Fruit fly (Drosophila melanogaster) whole organism, adult: ENCODE measurements around the gene brwl.

Source experiments
- CG11617 ChIP-seq: fragments of 200-800 bp; sonication (Bioruptor generic); optimal IDR thresholded peaks from 2 replicates; lab custom pipeline; 2017; ENCODE audit warnings: mild to moderate bottlenecking, missing biosample characterization, missing genetic modification reagents, missing genetic modification characterization
- CG12768 ChIP-seq: fragments of 200-800 bp; sonication (Bioruptor generic); optimal IDR thresholded peaks from 2 replicates; lab custom pipeline; 2017; ENCODE audit warnings: missing biosample characterization, missing genetic modification characterization, mild to moderate bottlenecking, moderate library complexity, missing genetic modification reagents
- CG1620 ChIP-seq: fragments of 200-800 bp; sonication (Bioruptor generic); optimal IDR thresholded peaks from 2 replicates; lab custom pipeline; 2016; ENCODE audit warnings: missing biosample characterization, missing genetic modification characterization
- CG5204 ChIP-seq: fragments of 200-800 bp; sonication (Bioruptor generic); optimal IDR thresholded peaks from 2 replicates; lab custom pipeline; 2016; ENCODE audit warnings: missing biosample characterization, missing genetic modification characterization
- CG7045 ChIP-seq: fragments of 200-800 bp; sonication (Bioruptor generic); optimal IDR thresholded peaks from 2 replicates; lab custom pipeline; 2017; ENCODE audit warnings: missing biosample characterization, mild to moderate bottlenecking, missing genetic modification characterization
- Hr96 ChIP-seq: fragments of 200-800 bp; sonication (Bioruptor generic); optimal IDR thresholded peaks from 2 replicates; lab custom pipeline; 2016; ENCODE audit warnings: missing biosample characterization, missing genetic modification characterization
- Mnt ChIP-seq: fragments of 200-800 bp; sonication (Bioruptor generic); optimal IDR thresholded peaks from 2 replicates; lab custom pipeline; 2016; ENCODE audit warnings: missing biosample characterization, mild to moderate bottlenecking, missing genetic modification characterization
- cic ChIP-seq: fragments of 200-800 bp; sonication (Bioruptor generic); optimal IDR thresholded peaks from 2 replicates; lab custom pipeline; 2017; ENCODE audit warnings: missing biosample characterization, mild to moderate bottlenecking, missing genetic modification characterization, moderate library complexity
- cnc ChIP-seq, 2 experiments: fragments of >200 bp; optimal IDR thresholded peaks; 2 replicates each; lab custom pipeline; 2017
- kay ChIP-seq: fragments of 200-800 bp; sonication (Bioruptor generic); peaks from one replicate; lab custom pipeline; 2016; ENCODE audit warnings: missing biosample characterization, missing genetic modification characterization, borderline replicate concordance
- ovo ChIP-seq: fragments of 200-800 bp; sonication (Bioruptor generic); optimal IDR thresholded peaks from 2 replicates; lab custom pipeline; 2016; ENCODE audit warnings: missing biosample characterization, missing genetic modification characterization
- toe ChIP-seq: fragments of 200-800 bp; sonication (Bioruptor generic); optimal IDR thresholded peaks from 2 replicates; lab custom pipeline; 2016; ENCODE audit warnings: missing biosample characterization, missing genetic modification characterization

- no peak for TF ChIP-seq toe
- TF ChIP-seq kay (GFP tag; lab: Kevin White, UChicago) = peak; percentile 84
- TF ChIP-seq cnc (optimal IDR thresholded peaks at IDR 0.05; lab: Kevin White, UChicago) = no peak
- no peak for TF ChIP-seq Hr96
- no peak for TF ChIP-seq cic (GFP tag; lab: Kevin White, UChicago)
- TF ChIP-seq CG5204 = no peak
- no peak for TF ChIP-seq ovo (GFP tag; lab: Kevin White, UChicago)
- no peak for TF ChIP-seq Mnt (GFP tag; lab: Kevin White, UChicago)
- no peak for TF ChIP-seq CG12768 (GFP tag; lab: Kevin White, UChicago)
- TF ChIP-seq CG7045 (GFP tag; lab: Kevin White, UChicago) = no peak
- no peak for TF ChIP-seq CG11617
- no peak for TF ChIP-seq CG1620 (GFP tag; lab: Kevin White, UChicago)
These were observed 45.2 kb downstream of the brwl start for dm6 chr2L:9613922-9614321.
